Worm (Caenorhabditis elegans) whole organism, L1 larva: ENCODE measurements around the gene C18A11.1.

Experiments used
- lin-15B ChIP-seq: fragments of 150-350 bp; sonication (generic microtip); optimal IDR thresholded peaks from 3 replicates; lab custom pipeline; 2014; ENCODE audit warnings: missing biosample characterization, missing genetic modification characterization
- zag-1 ChIP-seq: fragments of 150-350 bp; optimal IDR thresholded peaks from 2 replicates; lab custom pipeline; 2014; ENCODE audit warnings: missing biosample characterization, missing genetic modification characterization
- ztf-11 ChIP-seq, 2 experiments: sonication (generic microtip); optimal IDR thresholded peaks; 2 replicates each; lab custom pipeline; 2016 to 2017; ENCODE audit warnings: missing genetic modification characterization in 2 of 2, missing biosample characterization in 1 of 2, missing compliant biosample characterization in 1 of 2

- no peak for TF ChIP-seq zag-1 (tag; lab: Kevin White, UChicago)
- TF ChIP-seq lin-15B = no peak
- TF ChIP-seq ztf-11 (tag; optimal IDR thresholded peaks at IDR 0.05; lab: Kevin White, UChicago) = no peak
Measured at ce11 chrX:8040967-8041366, 28.2 kb upstream of the C18A11.1 start, which contains the start of gene xol-1.
